Fruit fly (Drosophila melanogaster) whole organism, adult: ENCODE data around the gene CG9331.

Experiments used
- CG11617 ChIP-seq: fragments of 200-800 bp; sonication (Bioruptor generic); optimal IDR thresholded peaks from 2 replicates; lab custom pipeline; 2017; ENCODE audit warnings: mild to moderate bottlenecking, missing biosample characterization, missing genetic modification reagents, missing genetic modification characterization
- CG12768 ChIP-seq: fragments of 200-800 bp; sonication (Bioruptor generic); optimal IDR thresholded peaks from 2 replicates; lab custom pipeline; 2017; ENCODE audit warnings: missing biosample characterization, missing genetic modification characterization, mild to moderate bottlenecking, moderate library complexity, missing genetic modification reagents
- CG14711 ChIP-seq: fragments of 200-800 bp; sonication (Bioruptor generic); optimal IDR thresholded peaks from 2 replicates; lab custom pipeline; 2018; ENCODE audit warnings: missing biosample characterization, mild to moderate bottlenecking, missing genetic modification characterization, moderate library complexity
- CG1620 ChIP-seq: fragments of 200-800 bp; sonication (Bioruptor generic); optimal IDR thresholded peaks from 2 replicates; lab custom pipeline; 2016; ENCODE audit warnings: missing biosample characterization, missing genetic modification characterization
- CG33017 ChIP-seq: fragments of 200-800 bp; sonication (Bioruptor generic); optimal IDR thresholded peaks from 2 replicates; lab custom pipeline; 2018; ENCODE audit warnings: missing biosample characterization, mild to moderate bottlenecking, missing genetic modification characterization, moderate library complexity
- CG5204 ChIP-seq: fragments of 200-800 bp; sonication (Bioruptor generic); optimal IDR thresholded peaks from 2 replicates; lab custom pipeline; 2016; ENCODE audit warnings: missing biosample characterization, missing genetic modification characterization
- CG7045 ChIP-seq: fragments of 200-800 bp; sonication (Bioruptor generic); optimal IDR thresholded peaks from 2 replicates; lab custom pipeline; 2017; ENCODE audit warnings: missing biosample characterization, mild to moderate bottlenecking, missing genetic modification characterization
- CG7101 ChIP-seq: fragments of 200-800 bp; sonication (Bioruptor generic); optimal IDR thresholded peaks from 2 replicates; lab custom pipeline; 2018; ENCODE audit warnings: missing biosample characterization, mild to moderate bottlenecking, missing genetic modification characterization, moderate library complexity
- Clk ChIP-seq: fragments of 200-800 bp; sonication (Bioruptor generic); optimal IDR thresholded peaks from 2 replicates; lab custom pipeline; 2017; ENCODE audit warnings: missing biosample characterization, missing genetic modification characterization
- Crg-1 ChIP-seq: fragments of 200-800 bp; sonication (Bioruptor generic); optimal IDR thresholded peaks from 2 replicates; lab custom pipeline; 2016; ENCODE audit warnings: missing biosample characterization, missing genetic modification characterization
- Hr96 ChIP-seq: fragments of 200-800 bp; sonication (Bioruptor generic); optimal IDR thresholded peaks from 2 replicates; lab custom pipeline; 2016; ENCODE audit warnings: missing biosample characterization, missing genetic modification characterization
- Mnt ChIP-seq: fragments of 200-800 bp; sonication (Bioruptor generic); optimal IDR thresholded peaks from 2 replicates; lab custom pipeline; 2016; ENCODE audit warnings: missing biosample characterization, mild to moderate bottlenecking, missing genetic modification characterization
- bab1 ChIP-seq: fragments of 200-800 bp; sonication (Bioruptor generic); optimal IDR thresholded peaks from 3 replicates; lab custom pipeline; 2019; ENCODE audit warnings: missing biosample characterization, mild to moderate bottlenecking, missing genetic modification characterization, moderate library complexity
- cic ChIP-seq: fragments of 200-800 bp; sonication (Bioruptor generic); optimal IDR thresholded peaks from 2 replicates; lab custom pipeline; 2017; ENCODE audit warnings: missing biosample characterization, mild to moderate bottlenecking, missing genetic modification characterization, moderate library complexity
- cnc ChIP-seq, 2 experiments: fragments of >200 bp; optimal IDR thresholded peaks; 2 replicates each; lab custom pipeline; 2017
- kay ChIP-seq: fragments of 200-800 bp; sonication (Bioruptor generic); peaks from one replicate; lab custom pipeline; 2016; ENCODE audit warnings: missing biosample characterization, missing genetic modification characterization, borderline replicate concordance
- ovo ChIP-seq: fragments of 200-800 bp; sonication (Bioruptor generic); optimal IDR thresholded peaks from 2 replicates; lab custom pipeline; 2016; ENCODE audit warnings: missing biosample characterization, missing genetic modification characterization
- pad ChIP-seq: fragments of 200-800 bp; sonication (Bioruptor generic); optimal IDR thresholded peaks from 3 replicates; lab custom pipeline; 2017; ENCODE audit warnings: missing biosample characterization, missing genetic modification characterization, mild to moderate bottlenecking, moderate library complexity, missing genetic modification reagents
- tj ChIP-seq: fragments of 200-800 bp; sonication (Bioruptor generic); optimal IDR thresholded peaks from 3 replicates; lab custom pipeline; 2017; ENCODE audit warnings: missing biosample characterization, mild to moderate bottlenecking, missing genetic modification characterization, moderate library complexity
- toe ChIP-seq: fragments of 200-800 bp; sonication (Bioruptor generic); optimal IDR thresholded peaks from 2 replicates; lab custom pipeline; 2016; ENCODE audit warnings: missing biosample characterization, missing genetic modification characterization

Gene CG9331

DNA sequence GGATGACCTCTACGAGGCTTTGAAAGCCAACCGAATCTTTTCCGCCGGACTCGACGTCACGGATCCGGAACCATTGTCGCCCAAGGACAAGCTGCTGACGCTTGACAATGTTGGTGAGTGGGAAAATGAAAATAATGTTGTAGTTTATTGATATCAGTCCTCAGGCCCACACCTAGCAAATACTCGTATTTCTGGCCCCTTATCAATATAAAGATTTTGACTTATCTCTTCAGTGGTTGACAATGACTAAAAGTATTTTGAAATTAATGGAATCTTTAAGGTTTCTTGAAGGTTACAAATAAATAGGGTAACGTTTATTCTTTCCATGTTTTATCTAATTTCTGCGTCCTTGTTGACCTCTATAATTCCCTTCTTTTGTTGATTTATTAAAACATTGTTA, 4.4 kb downstream of the CG9331 start:
- no peak for TF ChIP-seq CG14711 (tag; lab: Kevin White, UChicago)
- TF ChIP-seq cic (GFP tag; lab: Kevin White, UChicago): no peak
- TF ChIP-seq CG11617 (GFP tag; lab: Kevin White, UChicago): no peak
- TF ChIP-seq Mnt: no peak
- TF ChIP-seq CG5204: no peak
- no peak for TF ChIP-seq bab1 (GFP tag; lab: Kevin White, UChicago)
- TF ChIP-seq CG1620 (GFP tag; lab: Kevin White, UChicago): no peak
- TF ChIP-seq CG7101 (tag; lab: Kevin White, UChicago): no peak
- TF ChIP-seq ovo: no peak
- no peak for TF ChIP-seq tj (GFP tag; lab: Kevin White, UChicago)

DNA sequence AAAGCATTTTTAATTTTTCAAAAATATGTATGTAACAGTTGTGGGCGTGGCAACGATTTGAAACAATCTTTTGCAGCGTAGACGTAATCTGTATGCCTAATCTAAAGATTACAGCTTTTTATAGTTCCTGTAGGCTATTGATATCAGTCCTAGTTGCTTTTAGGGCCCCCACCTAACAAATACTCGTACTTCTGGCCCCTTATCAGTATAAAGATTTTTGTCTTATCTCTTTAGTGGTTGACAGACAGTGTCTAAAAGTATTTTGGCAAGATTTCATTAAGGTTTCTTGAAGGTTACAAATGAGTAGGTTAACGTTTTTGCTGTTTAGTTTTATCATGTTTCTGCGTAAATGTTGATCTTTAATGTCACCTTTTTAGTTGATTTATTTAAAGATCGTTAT, 6.1 kb downstream of the CG9331 start:
- no peak for TF ChIP-seq CG11617 (GFP tag; lab: Kevin White, UChicago)
- no peak for TF ChIP-seq cnc (optimal IDR thresholded peaks at IDR 0.05; lab: Kevin White, UChicago)
- peak; percentile 55 for TF ChIP-seq cic (GFP tag; lab: Kevin White, UChicago)
- no peak for TF ChIP-seq Mnt
- TF ChIP-seq CG1620 (GFP tag; lab: Kevin White, UChicago): no peak
- TF ChIP-seq CG12768: no peak

dm6 chr2L:20829309-20829708, 6.7 kb downstream of the CG9331 start, which contains the start of gene CG31673:
Gene CG31673 (plus strand): TSS chr2L:20829609.
- TF ChIP-seq cnc (optimal IDR thresholded peaks at IDR 0.05; lab: Kevin White, UChicago): no peak
- TF ChIP-seq bab1 (GFP tag; lab: Kevin White, UChicago): no peak
- no peak for TF ChIP-seq CG14711 (tag; lab: Kevin White, UChicago)
- no peak for TF ChIP-seq cic (GFP tag; lab: Kevin White, UChicago)
- TF ChIP-seq Hr96: no peak
- no peak for TF ChIP-seq toe (GFP tag; lab: Kevin White, UChicago)
- TF ChIP-seq Crg-1 (GFP tag; lab: Kevin White, UChicago): no peak
- no peak for TF ChIP-seq CG12768
- TF ChIP-seq CG1620 (GFP tag; lab: Kevin White, UChicago): no peak
- TF ChIP-seq CG11617 (GFP tag; lab: Kevin White, UChicago): no peak
- no peak for TF ChIP-seq tj (GFP tag; lab: Kevin White, UChicago)
- TF ChIP-seq kay (GFP tag; lab: Kevin White, UChicago): no peak

DNA sequence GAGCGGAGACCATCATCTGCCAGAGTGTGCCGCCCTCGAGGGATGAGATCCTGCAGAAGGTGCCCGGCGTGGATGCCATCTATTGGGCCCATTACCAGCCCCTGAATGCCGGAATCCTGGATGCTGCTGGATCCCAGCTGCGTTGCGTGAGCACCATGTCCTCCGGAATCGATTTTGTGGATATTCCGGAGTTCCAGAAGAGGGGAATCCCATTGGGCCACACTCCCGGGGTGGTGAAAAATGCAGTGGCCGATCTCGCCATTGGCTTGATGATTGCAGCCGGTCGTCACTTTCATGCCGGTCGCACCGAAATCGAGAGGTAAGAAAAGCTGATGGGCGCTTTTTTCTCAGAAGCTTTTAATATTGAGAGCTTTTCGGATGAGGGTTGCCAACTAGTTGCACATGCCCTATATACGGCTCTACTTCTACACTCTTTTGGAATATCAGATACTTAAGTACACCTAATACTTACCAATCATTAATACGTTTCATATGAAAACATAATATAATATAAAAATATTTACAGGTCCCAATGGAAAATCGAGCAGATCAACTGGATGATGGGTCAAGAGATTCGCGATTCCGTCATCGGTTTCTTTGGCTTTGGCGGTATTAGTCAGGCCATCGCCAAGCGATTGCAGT, 7.2 kb downstream of the CG9331 start:
- TF ChIP-seq cic (GFP tag; lab: Kevin White, UChicago): peak; percentile 24
- TF ChIP-seq CG11617 (GFP tag; lab: Kevin White, UChicago): peak; percentile 21
- TF ChIP-seq CG12768: no peak
- no peak for TF ChIP-seq cnc (optimal IDR thresholded peaks at IDR 0.05; lab: Kevin White, UChicago)
- TF ChIP-seq Mnt: peak; percentile 7
- no peak for TF ChIP-seq CG1620 (GFP tag; lab: Kevin White, UChicago)
- TF ChIP-seq kay (GFP tag; lab: Kevin White, UChicago): no peak
- TF ChIP-seq tj (GFP tag; lab: Kevin White, UChicago): peak; percentile 45
- TF ChIP-seq CG5204: no peak
- no peak for TF ChIP-seq Clk
- no peak for TF ChIP-seq toe (GFP tag; lab: Kevin White, UChicago)
- peak; percentile 16 for TF ChIP-seq CG33017 (tag; lab: Kevin White, UChicago)
- no peak for TF ChIP-seq Crg-1 (GFP tag; lab: Kevin White, UChicago)
- TF ChIP-seq pad (GFP tag; lab: Kevin White, UChicago): peak; percentile 0
- TF ChIP-seq ovo: peak; percentile 9
- TF ChIP-seq CG7101 (tag; lab: Kevin White, UChicago): peak; percentile 22
- TF ChIP-seq CG7045: no peak
- no peak for TF ChIP-seq Hr96
- TF ChIP-seq bab1 (GFP tag; lab: Kevin White, UChicago): peak; percentile 0
- TF ChIP-seq CG14711 (tag; lab: Kevin White, UChicago): peak; percentile 93

- peak; percentile 35 for TF ChIP-seq Mnt
- no peak for TF ChIP-seq pad (GFP tag; lab: Kevin White, UChicago)
- TF ChIP-seq toe (GFP tag; lab: Kevin White, UChicago): no peak
- no peak for TF ChIP-seq CG11617 (GFP tag; lab: Kevin White, UChicago)
- no peak for TF ChIP-seq cnc (optimal IDR thresholded peaks at IDR 0.05; lab: Kevin White, UChicago)
- no peak for TF ChIP-seq Crg-1 (GFP tag; lab: Kevin White, UChicago)
- peak; percentile 72 for TF ChIP-seq bab1 (GFP tag; lab: Kevin White, UChicago)
- no peak for TF ChIP-seq CG7101 (tag; lab: Kevin White, UChicago)
- no peak for TF ChIP-seq CG12768
- TF ChIP-seq cic (GFP tag; lab: Kevin White, UChicago): peak; percentile 55
- no peak for TF ChIP-seq ovo
- TF ChIP-seq kay (GFP tag; lab: Kevin White, UChicago): no peak
- TF ChIP-seq CG33017 (tag; lab: Kevin White, UChicago): peak; percentile 25
- no peak for TF ChIP-seq CG5204
- no peak for TF ChIP-seq CG7045
- TF ChIP-seq Hr96: no peak
- peak; percentile 4 for TF ChIP-seq CG1620 (GFP tag; lab: Kevin White, UChicago)
- TF ChIP-seq tj (GFP tag; lab: Kevin White, UChicago): peak; percentile 1
- TF ChIP-seq Clk: no peak
- no peak for TF ChIP-seq CG14711 (tag; lab: Kevin White, UChicago)
These were observed 8.4 kb downstream of the CG9331 start, which contains the start of gene CG31674 for dm6 chr2L:20831060-20831459. Gene CG31674 (plus strand): TSS chr2L:20831262.

DNA sequence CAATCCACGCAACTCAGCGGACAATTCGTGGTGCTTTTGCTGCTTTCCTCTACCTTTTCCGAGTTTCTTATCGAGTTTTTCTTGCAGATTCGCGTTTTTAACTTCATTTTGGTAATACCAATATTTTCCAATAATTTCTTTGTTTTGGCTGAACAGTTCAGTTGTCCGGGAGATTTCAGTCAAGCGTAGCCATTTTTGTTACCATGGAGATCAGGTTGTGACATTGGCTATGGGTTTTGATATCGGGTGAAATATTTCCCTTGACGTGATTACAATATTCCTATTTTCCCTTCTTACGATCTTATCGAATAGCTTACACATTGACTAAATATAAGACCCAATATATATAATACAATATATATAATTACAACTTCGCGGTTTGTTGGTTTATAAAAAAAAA, 12.9 kb downstream of the CG9331 start, which contains the start of gene Oseg5:
TSS of gene Oseg5 (minus strand) at position 340 of the 400 bp plus-strand sequence.
- TF ChIP-seq CG5204: no peak
- no peak for TF ChIP-seq kay (GFP tag; lab: Kevin White, UChicago)
- TF ChIP-seq Crg-1 (GFP tag; lab: Kevin White, UChicago): no peak
- TF ChIP-seq Mnt: no peak
- no peak for TF ChIP-seq ovo
- no peak for TF ChIP-seq CG12768
- no peak for TF ChIP-seq CG7101 (tag; lab: Kevin White, UChicago)
- no peak for TF ChIP-seq pad (GFP tag; lab: Kevin White, UChicago)
- TF ChIP-seq CG1620 (GFP tag; lab: Kevin White, UChicago): no peak
- no peak for TF ChIP-seq CG7045
- TF ChIP-seq bab1 (GFP tag; lab: Kevin White, UChicago): no peak
- TF ChIP-seq CG14711 (tag; lab: Kevin White, UChicago): no peak
- TF ChIP-seq CG11617 (GFP tag; lab: Kevin White, UChicago): no peak
- TF ChIP-seq cic (GFP tag; lab: Kevin White, UChicago): no peak
- no peak for TF ChIP-seq cnc (optimal IDR thresholded peaks at IDR 0.05; lab: Kevin White, UChicago)
- TF ChIP-seq Clk: no peak
- TF ChIP-seq tj (GFP tag; lab: Kevin White, UChicago): no peak
- no peak for TF ChIP-seq Hr96
- no peak for TF ChIP-seq CG33017 (tag; lab: Kevin White, UChicago)
- TF ChIP-seq toe (GFP tag; lab: Kevin White, UChicago): no peak
